Worm (Caenorhabditis elegans): ENCODE results near the gene T25C12.3.

DNA sequence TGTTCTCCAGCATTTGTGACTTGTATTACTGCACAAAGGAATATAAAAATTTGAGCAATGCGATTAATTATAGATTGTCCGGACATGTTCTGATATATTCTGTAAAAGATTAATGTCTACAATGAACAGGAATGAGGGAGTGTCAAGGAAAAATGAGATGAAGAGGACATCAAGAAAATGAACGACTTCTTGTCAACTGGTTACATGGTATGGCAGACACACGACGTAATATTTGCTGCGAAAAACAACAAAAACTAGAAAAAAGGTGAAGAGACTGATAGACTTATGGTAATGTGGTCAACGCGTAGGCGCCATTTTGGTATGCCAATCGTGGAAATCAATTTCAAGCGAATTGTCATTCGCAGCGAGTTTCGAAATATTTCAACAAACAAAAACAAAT, 53.3 kb downstream of the T25C12.3 start, which contains the start of gene igeg-2:
- TF ChIP-seq nhr-237 (tag; optimal IDR thresholded peaks at IDR 0.05) (no peak), unc-62 (GFP tag; optimal IDR thresholded peaks at IDR 0.05) (no peak), nhr-12 (tag; optimal IDR thresholded peaks at IDR 0.05) (no peak), mab-5 (tag; optimal IDR thresholded peaks at IDR 0.05) (no peak), nhr-76 (tag; optimal IDR thresholded peaks at IDR 0.05) (no peak)

All from whole organism, mixed stage, embryonic.